Worm (Caenorhabditis elegans): ENCODE measurements around the gene ephx-1.

- no peak for TF ChIP-seq ama-1 (optimal IDR thresholded peaks at IDR 0.05)
- TF ChIP-seq unc-86 (tag; optimal IDR thresholded peaks at IDR 0.05), result no peak
- TF ChIP-seq fkh-10 (GFP tag; optimal IDR thresholded peaks at IDR 0.05), result no peak
- TF ChIP-seq pha-4 (tag; optimal IDR thresholded peaks at IDR 0.05), result no peak
- TF ChIP-seq nfya-1 (tag; optimal IDR thresholded peaks at IDR 0.05), result no peak
Observed at ce11 chrII:4007972-4008371, 3.3 kb downstream of the ephx-1 start.

All from whole organism, late embryonic.